Worm (Caenorhabditis elegans) whole organism, L4/young adult: ENCODE measurements around the gene C27H5.12.
A peak's percentile ranks its signal among the peaks of the same experiment; 100 is the strongest.

Source experiments
- W03F9.2 ChIP-seq: fragments of 150-350 bp; optimal IDR thresholded peaks from 2 replicates; lab custom pipeline; 2014; ENCODE audit warnings: missing biosample characterization, missing genetic modification characterization
- dao-5 ChIP-seq: sonication (generic microtip); optimal IDR thresholded peaks from 2 replicates; lab custom pipeline; 2016; ENCODE audit warnings: missing genotype, missing genetic modification characterization, moderate library complexity, missing compliant biosample characterization
- him-1 ChIP-seq: sonication (generic microtip); optimal IDR thresholded peaks from 2 replicates; lab custom pipeline; 2016; ENCODE audit warnings: missing genotype, missing genetic modification reagents, missing genetic modification characterization, missing compliant biosample characterization

The C27H5.12 gene

DNA sequence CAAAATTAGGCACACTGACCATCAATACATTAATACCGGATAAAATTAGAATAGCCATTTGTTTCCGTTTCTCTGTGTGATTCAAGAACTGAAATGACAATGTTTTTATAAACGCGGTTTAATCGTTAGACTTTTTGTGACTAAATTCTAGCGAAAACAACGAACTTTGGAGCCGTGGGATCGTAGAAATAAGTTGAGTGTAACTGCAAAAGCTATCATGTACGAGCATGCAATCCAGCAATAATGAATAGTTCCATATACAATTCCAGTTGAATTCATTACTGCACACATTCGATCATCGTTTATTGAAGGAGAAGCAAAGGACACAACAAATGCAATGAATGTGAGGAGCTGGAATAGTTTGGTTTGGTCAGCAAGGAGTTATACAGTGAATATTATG is 24.7 kb upstream of the C27H5.12 start:
- TF ChIP-seq W03F9.2 (tag; lab: Kevin White, UChicago), result no peak
- no peak for TF ChIP-seq dao-5 (tag; lab: Kevin White, UChicago)
- TF ChIP-seq him-1, result no peak

- peak; percentile 94 for TF ChIP-seq dao-5 (tag; lab: Kevin White, UChicago)
- peak; percentile 51 for TF ChIP-seq W03F9.2 (tag; lab: Kevin White, UChicago)
- TF ChIP-seq him-1, result peak; percentile 80
Observed at ce11 chrII:7183493-7184272, 22.3 kb upstream of the C27H5.12 start, which contains the start of gene pdl-1. Gene pdl-1 (plus strand): TSS chrII:7183801.

ce11 chrII:7182630-7183029 is 21.2 kb upstream of the C27H5.12 start:
- TF ChIP-seq dao-5 (tag; lab: Kevin White, UChicago) (no peak), W03F9.2 (tag; lab: Kevin White, UChicago) (no peak), him-1 (no peak)

DNA sequence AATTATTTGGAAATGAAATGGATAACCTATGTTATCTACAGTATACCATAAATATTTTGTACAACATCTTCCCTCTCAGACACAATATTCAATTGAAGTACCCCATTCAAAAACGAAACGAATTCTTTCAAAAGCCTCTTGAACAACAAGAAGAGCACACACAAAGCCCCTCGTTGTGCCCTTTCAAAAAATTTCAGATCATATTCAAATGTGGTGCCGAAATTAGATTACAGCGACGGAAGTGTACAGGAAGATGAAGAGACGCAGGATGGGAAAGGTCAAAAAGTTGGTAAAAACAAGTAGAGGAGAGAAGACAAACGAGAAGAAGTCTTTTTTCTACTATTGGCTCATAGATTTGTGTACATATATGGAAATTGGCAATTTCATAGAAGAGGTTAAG is 14.7 kb upstream of the C27H5.12 start:
- TF ChIP-seq dao-5 (tag; lab: Kevin White, UChicago) (no peak), him-1 (no peak), W03F9.2 (tag; lab: Kevin White, UChicago) (no peak)

ce11 chrII:7174843-7175242 is 13.4 kb upstream of the C27H5.12 start, which contains the start of gene glc-4:
Gene glc-4 (minus strand): TSS chrII:7174943.
- TF ChIP-seq him-1 (no peak), W03F9.2 (tag; lab: Kevin White, UChicago) (no peak), dao-5 (tag; lab: Kevin White, UChicago) (no peak)

ce11 chrII:7171305-7171998 is 10.0 kb upstream of the C27H5.12 start, which contains the start of gene dyf-13:
Gene dyf-13 (minus strand): TSS chrII:7171355.
- no peak for TF ChIP-seq dao-5 (tag; lab: Kevin White, UChicago)
- no peak for TF ChIP-seq W03F9.2 (tag; lab: Kevin White, UChicago)

DNA sequence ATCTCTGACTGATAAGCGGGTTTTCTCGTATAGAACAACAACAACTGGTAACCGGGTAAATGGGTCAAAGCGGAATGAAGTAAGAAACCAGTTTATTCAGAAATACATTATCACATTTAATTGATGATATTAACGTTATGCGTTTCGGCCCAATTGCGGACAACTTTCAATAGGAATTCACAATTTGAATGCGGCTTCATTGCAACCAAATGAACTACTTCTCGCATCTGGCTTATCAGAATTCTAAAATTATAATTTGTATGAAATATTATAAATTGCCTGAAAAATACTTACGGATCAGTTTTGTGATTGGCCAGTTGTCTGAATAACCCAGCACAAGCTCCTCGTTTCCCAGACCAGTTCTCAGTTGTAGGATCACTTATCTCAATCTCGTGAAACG is 7.3 kb upstream of the C27H5.12 start, which contains the start of gene col-36:
Gene col-36 (minus strand): TSS at position 101 of the 400 bp plus-strand sequence.
- TF ChIP-seq him-1 (no peak), dao-5 (tag; lab: Kevin White, UChicago) (no peak), W03F9.2 (tag; lab: Kevin White, UChicago) (no peak)

DNA sequence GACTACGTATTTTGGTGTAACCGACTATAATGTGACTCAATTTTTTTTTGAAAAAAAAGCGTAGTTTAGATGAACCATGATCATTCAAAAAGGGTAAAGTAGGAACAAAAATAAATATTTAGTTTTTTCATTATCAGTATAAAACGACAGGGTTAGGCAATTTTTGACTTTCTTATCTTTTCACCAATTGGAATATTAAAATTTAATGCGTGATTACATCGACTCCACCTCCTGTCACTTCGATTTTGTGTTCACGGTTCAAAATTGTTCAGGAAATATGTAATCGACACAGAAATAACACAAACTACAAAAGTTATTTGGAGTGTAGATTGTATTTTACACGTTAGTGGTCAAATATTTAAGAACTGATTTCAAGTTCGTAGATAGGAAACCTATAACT is 5.4 kb upstream of the C27H5.12 start:
- TF ChIP-seq W03F9.2 (tag; lab: Kevin White, UChicago) (no peak), dao-5 (tag; lab: Kevin White, UChicago) (no peak), him-1 (no peak)

DNA sequence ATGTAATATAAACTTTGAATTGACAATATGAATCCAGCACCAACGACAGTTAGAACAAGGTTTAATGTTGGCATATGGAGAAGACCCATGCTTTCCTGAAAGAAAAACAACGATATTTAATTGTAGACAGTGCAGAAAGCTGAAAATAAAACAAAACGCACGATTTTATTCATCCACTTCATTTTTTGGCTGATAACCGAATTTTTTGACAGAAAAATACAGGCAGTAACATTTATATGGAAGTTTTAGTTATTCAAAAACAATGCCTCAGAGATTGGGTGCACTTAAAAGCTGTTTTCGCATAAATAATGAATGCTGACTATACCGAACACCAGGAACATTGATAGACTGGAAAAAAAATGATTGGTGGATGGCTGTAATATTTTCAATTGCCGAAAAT is 4.3 kb upstream of the C27H5.12 start, which contains the start of gene mfsd-13.2:
Gene mfsd-13.2 (minus strand): TSS at position 101 of the 400 bp plus-strand sequence.
- no peak for TF ChIP-seq W03F9.2 (tag; lab: Kevin White, UChicago)
- TF ChIP-seq dao-5 (tag; lab: Kevin White, UChicago), result no peak
- TF ChIP-seq him-1, result no peak

DNA sequence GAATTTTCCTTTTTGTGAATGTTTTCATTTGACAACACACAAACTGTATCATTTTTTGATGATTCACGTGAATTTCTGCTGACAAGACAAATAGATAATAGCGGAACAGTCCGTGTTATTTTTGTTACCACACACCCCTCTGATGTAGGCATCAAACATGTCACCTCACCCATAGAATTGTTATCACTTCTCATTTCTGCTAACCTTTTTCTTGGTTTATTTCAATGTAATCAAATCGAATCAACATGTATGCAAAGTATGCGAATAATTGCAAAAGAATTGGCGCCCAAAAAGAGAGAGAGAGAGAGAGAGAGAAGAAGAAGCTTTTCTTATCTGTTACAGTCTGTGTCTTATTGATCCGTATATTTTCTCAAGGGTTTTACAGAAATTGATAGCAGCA is 4.0 kb downstream of the C27H5.12 start:
- TF ChIP-seq dao-5 (tag; lab: Kevin White, UChicago) (no peak), W03F9.2 (tag; lab: Kevin White, UChicago) (no peak), him-1 (no peak)

DNA sequence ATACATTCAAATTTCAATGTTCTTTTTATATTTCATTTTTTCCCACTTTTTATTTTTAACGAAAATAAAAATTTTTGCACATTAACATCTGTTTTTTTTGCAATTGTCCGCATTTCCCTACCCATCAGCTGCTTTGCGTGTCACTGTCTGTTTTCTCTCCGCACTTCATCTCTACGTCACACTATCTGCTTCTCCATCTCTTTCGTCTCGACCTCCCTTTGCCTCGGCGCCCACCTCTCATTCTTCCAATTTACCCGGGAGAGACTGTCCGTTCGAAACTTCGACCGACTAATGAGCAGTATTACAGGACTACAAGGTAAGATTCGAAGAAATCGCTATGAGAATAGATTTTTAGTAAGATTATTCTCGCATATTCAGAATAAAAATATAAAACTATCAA is 6.0 kb downstream of the C27H5.12 start, which contains the start of gene C27H5.2:
Gene C27H5.2 (plus strand): TSS at position 190 of the 400 bp plus-strand sequence.
- TF ChIP-seq him-1 (no peak), dao-5 (tag; lab: Kevin White, UChicago) (no peak), W03F9.2 (tag; lab: Kevin White, UChicago) (no peak)

DNA sequence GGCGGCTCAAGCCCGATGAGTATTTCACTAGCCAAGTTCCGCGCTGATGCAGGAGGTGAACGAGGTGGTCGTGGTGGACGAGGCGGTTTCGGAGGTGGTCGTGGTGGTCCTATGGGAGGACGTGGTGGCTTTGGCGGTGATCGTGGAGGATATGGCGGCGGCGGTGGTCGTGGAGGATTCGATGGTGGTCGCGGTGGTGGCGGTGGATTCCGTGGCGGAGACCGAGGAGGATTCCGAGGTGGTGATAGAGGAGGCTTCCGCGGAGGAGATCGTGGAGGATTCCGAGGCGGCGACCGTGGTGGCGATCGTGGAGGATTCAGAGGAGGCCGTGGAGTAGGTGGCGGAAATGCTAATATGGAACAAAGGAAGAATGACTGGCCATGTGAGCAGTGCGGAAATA is 6.7 kb downstream of the C27H5.12 start:
- TF ChIP-seq W03F9.2 (tag; lab: Kevin White, UChicago) (no peak), him-1 (no peak), dao-5 (tag; lab: Kevin White, UChicago) (no peak)

DNA sequence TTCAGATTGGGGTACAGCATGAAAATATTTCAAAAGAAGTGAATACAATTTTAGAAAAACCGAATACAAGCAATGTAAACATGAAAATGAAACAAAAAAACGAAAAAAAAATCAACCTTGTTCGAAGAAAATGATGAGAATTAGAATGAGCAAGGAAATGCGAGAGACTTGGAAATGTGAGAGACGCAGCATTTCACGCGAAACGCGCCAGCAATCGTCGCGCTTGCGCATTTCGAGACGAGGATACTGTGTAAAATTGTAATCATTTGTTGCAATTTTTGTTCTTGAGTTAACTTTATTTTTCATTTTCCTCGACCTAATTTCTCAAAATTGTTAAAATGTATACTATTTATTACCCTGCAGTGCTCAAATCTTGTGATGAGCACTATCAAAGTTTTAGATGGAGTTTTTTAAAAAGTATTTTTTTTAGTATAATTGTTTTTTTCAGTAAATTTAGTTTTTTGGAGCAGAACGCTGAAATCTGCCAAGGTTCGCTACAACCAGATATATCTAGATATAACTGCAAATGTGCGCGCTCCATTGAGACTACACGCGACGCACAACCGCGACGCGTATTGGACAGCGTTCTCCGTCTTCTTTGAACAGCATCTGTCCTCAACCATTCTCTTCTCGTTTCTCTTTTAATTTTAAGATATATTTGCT is 9.3 kb downstream of the C27H5.12 start, which contains the start of gene fust-1:
Gene fust-1 (plus strand): TSS at position 613 of the 663 bp plus-strand sequence.
- TF ChIP-seq him-1, result peak; percentile 86
- peak; percentile 97 for TF ChIP-seq W03F9.2 (tag; lab: Kevin White, UChicago)
- TF ChIP-seq dao-5 (tag; lab: Kevin White, UChicago), result no peak
